Fruit fly (Drosophila melanogaster) whole organism, embryonic: Measurements from ENCODE around the gene Hs2st.

Experiments used
- Aef1 ChIP-seq: fragments of 200-800 bp; sonication (Bioruptor generic); IDR thresholded peaks from 3 replicates; pipeline ENCODE4 v1.3.6; 2022; ENCODE audit warnings: missing biosample characterization, missing genetic modification characterization
- Blimp-1 ChIP-seq: fragments of 200-800 bp; sonication (Bioruptor generic); optimal IDR thresholded peaks from 3 replicates; lab custom pipeline; 2018; ENCODE audit warnings: missing biosample characterization, missing genetic modification characterization, mild to moderate bottlenecking, moderate library complexity, missing genetic modification reagents
- CG13123 ChIP-seq: fragments of 200-800 bp; sonication (Bioruptor generic); optimal IDR thresholded peaks from 2 replicates; lab custom pipeline; 2016; ENCODE audit warnings: missing biosample characterization, missing genetic modification characterization
- CG14014 ChIP-seq: fragments of 200-800 bp; sonication (Bioruptor generic); IDR thresholded peaks from 2 replicates; pipeline ENCODE4 v1.3.6; 2022; ENCODE audit warnings: missing biosample characterization, missing genetic modification characterization
- CG1529 ChIP-seq: fragments of 200-800 bp; sonication (Bioruptor generic); optimal IDR thresholded peaks from 3 replicates; lab custom pipeline; 2018; ENCODE audit warnings: missing biosample characterization, missing genetic modification characterization
- CG17612 ChIP-seq: fragments of 200-800 bp; sonication (Bioruptor generic); IDR thresholded peaks from 2 replicates; pipeline ENCODE4 v1.3.6; 2022; ENCODE audit warnings: missing biosample characterization, missing genetic modification characterization
- CG18619 ChIP-seq: fragments of 200-800 bp; sonication (Bioruptor generic); optimal IDR thresholded peaks from 3 replicates; lab custom pipeline; 2017; ENCODE audit warnings: missing biosample characterization, mild to moderate bottlenecking, missing genetic modification characterization
- CG2678 ChIP-seq: fragments of 200-800 bp; sonication (Bioruptor generic); optimal IDR thresholded peaks from 3 replicates; lab custom pipeline; 2019; ENCODE audit warnings: missing biosample characterization, mild to moderate bottlenecking, missing genetic modification characterization, moderate library complexity
- CG30403 ChIP-seq: fragments of 200-800 bp; sonication (Bioruptor generic); optimal IDR thresholded peaks from 3 replicates; lab custom pipeline; 2016; ENCODE audit warnings: missing biosample characterization, missing genetic modification characterization
- CG4282 ChIP-seq: fragments of 200-800 bp; sonication (Bioruptor generic); optimal IDR thresholded peaks from 2 replicates; lab custom pipeline; 2016; ENCODE audit warnings: missing biosample characterization, missing genetic modification characterization
- CG8089 ChIP-seq: fragments of 200-800 bp; sonication (Bioruptor generic); optimal IDR thresholded peaks from 3 replicates; lab custom pipeline; 2016; ENCODE audit warnings: missing biosample characterization, missing genetic modification characterization
- CG9437 ChIP-seq: fragments of 200-800 bp; sonication (Bioruptor generic); optimal IDR thresholded peaks from 2 replicates; lab custom pipeline; 2018; ENCODE audit warnings: missing biosample characterization, mild to moderate bottlenecking, missing genetic modification characterization
- CTCF ChIP-seq: fragments of 200-800 bp; sonication (Bioruptor generic); optimal IDR thresholded peaks from 2 replicates; lab custom pipeline; 2017; ENCODE audit warnings: missing biosample characterization, mild to moderate bottlenecking, missing genetic modification characterization, moderate library complexity
- Chrac-16 ChIP-seq: fragments of 200-800 bp; sonication (Bioruptor generic); optimal IDR thresholded peaks from 3 replicates; lab custom pipeline; 2016; ENCODE audit warnings: missing biosample characterization, missing genetic modification characterization
- E2f2 ChIP-seq: fragments of 200-800 bp; sonication (Bioruptor generic); IDR thresholded peaks from 2 replicates; pipeline ENCODE4 v1.3.6; 2022; ENCODE audit warnings: missing biosample characterization, missing genetic modification characterization
- Fer2 ChIP-seq: fragments of 200-800 bp; sonication (Bioruptor generic); optimal IDR thresholded peaks from 2 replicates; lab custom pipeline; 2018; ENCODE audit warnings: missing biosample characterization, mild to moderate bottlenecking, missing genetic modification characterization, moderate library complexity
- HLH54F ChIP-seq: fragments of 200-800 bp; sonication (Bioruptor generic); optimal IDR thresholded peaks from 3 replicates; lab custom pipeline; 2016; ENCODE audit warnings: missing biosample characterization, missing genetic modification characterization
- Oaz ChIP-seq: fragments of 200-800 bp; sonication (Bioruptor generic); IDR thresholded peaks from 2 replicates; pipeline ENCODE4 v1.3.6; 2022; ENCODE audit warnings: missing biosample characterization, missing genetic modification characterization
- PHDP ChIP-seq: fragments of 200-800 bp; sonication (Bioruptor generic); optimal IDR thresholded peaks from 3 replicates; lab custom pipeline; 2018; ENCODE audit warnings: missing biosample characterization, mild to moderate bottlenecking, missing genetic modification characterization, moderate library complexity
- Sin3A ChIP-seq: fragments of >200 bp; optimal IDR thresholded peaks from 2 replicates; lab custom pipeline; 2018
- Sry-β ChIP-seq: fragments of 200-800 bp; sonication (Bioruptor generic); optimal IDR thresholded peaks from 2 replicates; lab custom pipeline; 2018; ENCODE audit warnings: missing biosample characterization, mild to moderate bottlenecking, missing genetic modification characterization, moderate library complexity
- Stat92E ChIP-seq, 3 experiments: fragments of >200 bp in 2 of 3; fragments of 200-800 bp in 1 of 3; sonication (Bioruptor generic) in 1 of 3; optimal IDR thresholded peaks; 2 replicates each; lab custom pipeline; 2017 to 2019; ENCODE audit warnings: missing biosample characterization in 3 of 3, missing genetic modification characterization in 3 of 3, mild to moderate bottlenecking in 1 of 3, moderate library complexity in 1 of 3
- ash1 ChIP-seq: fragments of 200-800 bp; sonication (Bioruptor generic); optimal IDR thresholded peaks from 2 replicates; lab custom pipeline; 2018; ENCODE audit warnings: missing biosample characterization, mild to moderate bottlenecking, missing genetic modification characterization
- chinmo ChIP-seq: fragments of 200-800 bp; sonication (Bioruptor generic); IDR thresholded peaks from 4 replicates; pipeline ENCODE4 v1.3.6; 2022; ENCODE audit warnings: missing biosample characterization, missing genetic modification characterization; ENCODE audit not compliant: partially characterized antibody
- chn ChIP-seq: fragments of 200-800 bp; sonication (Bioruptor generic); optimal IDR thresholded peaks from 2 replicates; lab custom pipeline; 2016; ENCODE audit warnings: missing biosample characterization, missing genetic modification characterization
- da ChIP-seq: fragments of 200-800 bp; sonication (Bioruptor generic); optimal IDR thresholded peaks from 2 replicates; lab custom pipeline; 2016; ENCODE audit warnings: missing biosample characterization, missing genetic modification characterization
- danr ChIP-seq: fragments of 200-800 bp; sonication (Bioruptor generic); IDR thresholded peaks from 2 replicates; pipeline ENCODE4 v1.3.6; 2022; ENCODE audit warnings: missing biosample characterization, missing genetic modification characterization
- dimm ChIP-seq: fragments of 200-800 bp; sonication (Bioruptor generic); IDR thresholded peaks from 2 replicates; pipeline ENCODE4 v1.3.6; 2022; ENCODE audit warnings: missing biosample characterization, missing genetic modification characterization
- dm ChIP-seq: fragments of 200-800 bp; sonication (Bioruptor generic); optimal IDR thresholded peaks from 3 replicates; lab custom pipeline; 2016; ENCODE audit warnings: missing biosample characterization, missing genetic modification characterization
- exex ChIP-seq: fragments of 200-800 bp; sonication (Bioruptor generic); optimal IDR thresholded peaks from 4 replicates; lab custom pipeline; 2018; ENCODE audit warnings: missing biosample characterization, mild to moderate bottlenecking, missing genetic modification characterization, moderate library complexity
- grau ChIP-seq: fragments of 200-800 bp; optimal IDR thresholded peaks from 3 replicates; lab custom pipeline; 2019; ENCODE audit warnings: missing biosample characterization, mild to moderate bottlenecking, missing genetic modification characterization, moderate library complexity
- hkb ChIP-seq, 2 experiments: fragments of 200-800 bp in 1 of 2; fragments of >200 bp in 1 of 2; sonication (Bioruptor generic) in 1 of 2; IDR thresholded peaks in 1 of 2; optimal IDR thresholded peaks in 1 of 2; 2 replicates each; pipeline versions ENCODE4 v1.3.6 to Lab custom; 2017 to 2022; ENCODE audit warnings: missing biosample characterization in 1 of 2, missing genetic modification characterization in 1 of 2
- insv ChIP-seq, 2 experiments: fragments of 200-800 bp; sonication (Bioruptor generic); optimal IDR thresholded peaks; 3 replicates each; lab custom pipeline; 2016 to 2018; ENCODE audit warnings: missing biosample characterization in 2 of 2, missing genetic modification characterization in 2 of 2
- mam ChIP-seq: fragments of 200-800 bp; sonication (Bioruptor generic); optimal IDR thresholded peaks from 3 replicates; lab custom pipeline; 2016; ENCODE audit warnings: missing biosample characterization, missing genetic modification characterization
- mld ChIP-seq: fragments of 200-800 bp; sonication (Bioruptor generic); IDR thresholded peaks from 3 replicates; pipeline ENCODE4 v1.3.6; 2022; ENCODE audit warnings: missing biosample characterization, missing genetic modification characterization; ENCODE audit not compliant: partially characterized antibody
- pb ChIP-seq: fragments of 200-800 bp; sonication (Bioruptor generic); optimal IDR thresholded peaks from 3 replicates; lab custom pipeline; 2016; ENCODE audit warnings: missing biosample characterization, missing genetic modification characterization
- sens-2 ChIP-seq: fragments of 200-800 bp; sonication (Bioruptor generic); IDR thresholded peaks from 2 replicates; pipeline ENCODE4 v1.3.6; 2022; ENCODE audit warnings: missing biosample characterization, missing genetic modification characterization
- shn ChIP-seq: fragments of 200-800 bp; sonication (Bioruptor generic); optimal IDR thresholded peaks from 3 replicates; lab custom pipeline; 2016; ENCODE audit warnings: missing biosample characterization, missing genetic modification characterization
- sr ChIP-seq: fragments of 200-800 bp; sonication (Bioruptor generic); IDR thresholded peaks from 3 replicates; pipeline ENCODE4 v1.3.6; 2022; ENCODE audit warnings: missing biosample characterization, missing genetic modification characterization
- trem ChIP-seq: fragments of 200-800 bp; optimal IDR thresholded peaks from 3 replicates; lab custom pipeline; 2019; ENCODE audit warnings: missing biosample characterization, mild to moderate bottlenecking, missing genetic modification characterization, moderate library complexity
- twi ChIP-seq: fragments of 200-800 bp; optimal IDR thresholded peaks from 2 replicates; lab custom pipeline; 2019; ENCODE audit warnings: missing biosample characterization, mild to moderate bottlenecking, missing genetic modification characterization, moderate library complexity
- wdn ChIP-seq: fragments of 200-800 bp; sonication (Bioruptor generic); IDR thresholded peaks from 2 replicates; pipeline ENCODE4 v1.3.6; 2022; ENCODE audit warnings: missing biosample characterization, missing genetic modification characterization
- zen2 ChIP-seq: fragments of 200-800 bp; sonication (Bioruptor generic); IDR thresholded peaks from 3 replicates; pipeline ENCODE4 v1.3.6; 2022; ENCODE audit warnings: missing biosample characterization, missing genetic modification characterization; ENCODE audit not compliant: partially characterized antibody

Gene Hs2st

DNA sequence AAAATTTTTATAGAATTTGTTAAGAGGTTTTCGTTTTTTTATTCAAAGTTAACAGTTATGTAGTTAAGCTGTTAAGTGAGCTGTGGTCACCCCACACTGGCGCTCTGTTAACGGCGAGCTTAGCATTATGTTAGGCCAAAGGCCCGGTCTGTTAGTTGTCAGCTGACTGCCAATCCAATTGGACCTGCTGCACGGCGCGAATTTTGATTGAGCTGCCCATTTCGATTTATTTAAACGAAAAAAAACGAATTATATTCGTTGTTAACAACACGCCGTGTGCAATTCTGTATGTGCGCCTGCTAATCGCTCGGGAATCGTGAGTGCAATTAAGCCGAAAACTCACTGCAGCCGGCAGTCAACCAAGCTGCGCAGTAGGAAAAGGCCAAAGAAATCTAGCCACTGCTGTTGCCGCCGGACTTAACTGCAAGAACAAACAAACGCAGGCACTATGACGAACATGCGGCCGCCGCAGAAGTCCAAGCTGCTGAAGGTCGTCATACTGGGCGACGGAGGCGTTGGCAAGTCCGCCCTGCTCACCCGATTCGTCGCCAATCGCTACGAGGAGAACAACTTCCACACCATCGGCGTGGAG is 12.0 kb downstream of the Hs2st start, which contains the start of gene Rab9 (continued):
- TF ChIP-seq Sin3A (lab: Kevin White, UChicago), result no peak
- no peak for TF ChIP-seq trem (tag; lab: Kevin White, UChicago)
- no peak for TF ChIP-seq Aef1 (GFP tag; lab: Robert Waterston, UW)
- TF ChIP-seq chn, result no peak
- TF ChIP-seq PHDP (tag; lab: Kevin White, UChicago), result no peak
- no peak for TF ChIP-seq Blimp-1 (GFP tag; lab: Kevin White, UChicago)
- TF ChIP-seq CG13123, result no peak
- TF ChIP-seq mam, result no peak
- TF ChIP-seq CG14014 (GFP tag; lab: Robert Waterston, UW), result no peak
- no peak for TF ChIP-seq sr (GFP tag; lab: Robert Waterston, UW)
- TF ChIP-seq Chrac-16 (GFP tag; lab: Kevin White, UChicago), result no peak
- no peak for TF ChIP-seq Oaz (GFP tag; lab: Robert Waterston, UW)
- no peak for TF ChIP-seq zen2 (GFP tag; lab: Robert Waterston, UW)
- TF ChIP-seq CG1529 (GFP tag; lab: Kevin White, UChicago), result no peak
- TF ChIP-seq CG2678, result no peak
- no peak for TF ChIP-seq ash1 (GFP tag; lab: Kevin White, UChicago)
- no peak for TF ChIP-seq dm (GFP tag; lab: Kevin White, UChicago)
- TF ChIP-seq sens-2, result no peak
- no peak for TF ChIP-seq HLH54F (GFP tag; lab: Kevin White, UChicago)
- TF ChIP-seq CG17612 (GFP tag; lab: Robert Waterston, UW), result no peak
- TF ChIP-seq hkb (optimal IDR thresholded peaks at IDR 0.05; lab: Kevin White, UChicago), result no peak
- TF ChIP-seq hkb (GFP tag; IDR thresholded peaks at IDR 0.05; lab: Robert Waterston, UW), result no peak
- no peak for TF ChIP-seq shn (GFP tag; lab: Kevin White, UChicago)
- no peak for TF ChIP-seq Sry-β (GFP tag; lab: Kevin White, UChicago)
- no peak for TF ChIP-seq danr
- TF ChIP-seq CG30403 (GFP tag; lab: Kevin White, UChicago), result no peak
- no peak for TF ChIP-seq Stat92E (GFP tag; optimal IDR thresholded peaks at IDR 0.05; lab: Kevin White, UChicago)
- no peak for TF ChIP-seq CG8089 (GFP tag; lab: Kevin White, UChicago)
- TF ChIP-seq insv (GFP tag; optimal IDR thresholded peaks at IDR 0.05; lab: Kevin White, UChicago), result peak; percentile 1 to 87
- peak; percentile 86; the same call in 1 of the 4 replicates for TF ChIP-seq chinmo (GFP tag; lab: Robert Waterston, UW)
- no peak for TF ChIP-seq da (GFP tag; lab: Kevin White, UChicago)
- TF ChIP-seq pb, result no peak
- TF ChIP-seq dimm (GFP tag; lab: Robert Waterston, UW), result no peak
- peak; percentile 69 for TF ChIP-seq E2f2 (GFP tag; lab: Robert Waterston, UW)
- TF ChIP-seq Fer2 (tag; lab: Kevin White, UChicago), result no peak
- TF ChIP-seq CTCF (GFP tag; lab: Kevin White, UChicago), result no peak
- no peak for TF ChIP-seq exex (tag; lab: Kevin White, UChicago)
- TF ChIP-seq twi (tag; lab: Kevin White, UChicago), result no peak
- TF ChIP-seq CG9437 (GFP tag; lab: Kevin White, UChicago), result no peak
- no peak for TF ChIP-seq grau
- TF ChIP-seq CG18619 (GFP tag; lab: Kevin White, UChicago), result no peak
- TF ChIP-seq wdn (GFP tag; lab: Robert Waterston, UW), result 0 out of 2 replicates have a peak, but pooled peaks have one; percentile 16
- TF ChIP-seq mld, result 0 out of 3 replicates have a peak, but pooled peaks have one; percentile 43
- no peak for TF ChIP-seq CG4282 (GFP tag; lab: Kevin White, UChicago)
